Fruit fly (Drosophila melanogaster) whole organism: ENCODE results near the gene CG32271.

ENCODE experiments used
- CG8478 ChIP-seq: fragments of >200 bp; optimal IDR thresholded peaks from 2 replicates; lab custom pipeline; 2018; ENCODE audit warnings: inconsistent platforms
- Dll ChIP-seq: fragments of >200 bp; optimal IDR thresholded peaks from 2 replicates; lab custom pipeline; 2017
- EcR ChIP-seq, 2 experiments: fragments of >200 bp; optimal IDR thresholded peaks; 2 replicates each; lab custom pipeline; 2017; ENCODE audit warnings: missing biosample characterization in 2 of 2, missing genetic modification characterization in 2 of 2, missing genetic modification reagents in 2 of 2
- pan ChIP-seq: fragments of >200 bp; optimal IDR thresholded peaks from 2 replicates; lab custom pipeline; 2017
- psq ChIP-seq: fragments of >200 bp; optimal IDR thresholded peaks from 2 replicates; lab custom pipeline; 2017
- usp ChIP-seq: fragments of >200 bp; optimal IDR thresholded peaks from 2 replicates; lab custom pipeline; 2017; ENCODE audit warnings: missing biosample characterization, missing genetic modification characterization, mixed read lengths

The CG32271 gene

DNA sequence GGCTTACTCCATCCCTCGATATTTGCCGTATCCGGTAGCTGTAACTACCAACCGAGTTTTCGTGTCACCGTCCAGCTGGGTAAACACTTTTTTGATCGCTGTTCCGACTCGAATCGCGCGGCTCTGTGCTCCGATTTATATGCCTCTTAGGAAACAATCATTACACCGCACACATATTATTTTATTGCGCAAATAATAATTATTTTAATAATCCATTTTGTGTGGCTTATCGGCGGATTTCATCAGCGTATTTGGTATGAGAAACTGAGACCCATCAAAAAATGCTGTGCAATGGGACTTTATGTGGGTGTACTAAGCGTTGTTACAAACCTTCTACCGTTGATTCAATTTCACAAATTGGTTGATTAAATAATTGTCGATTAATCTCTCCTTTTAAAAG lies at the start of gene CG32271:
CG32271 (minus strand) TSS at position 101 of the 400 bp plus-strand sequence.
- TF ChIP-seq CG8478, result no peak
- TF ChIP-seq Dll (lab: Kevin White, UChicago), result no peak
- no peak for TF ChIP-seq psq (lab: Kevin White, UChicago)
- TF ChIP-seq EcR (GFP tag; optimal IDR thresholded peaks at IDR 0.05; lab: Kevin White, UChicago), result no peak
- TF ChIP-seq usp (GFP tag; lab: Kevin White, UChicago), result no peak
- TF ChIP-seq pan (lab: Kevin White, UChicago), result no peak

DNA sequence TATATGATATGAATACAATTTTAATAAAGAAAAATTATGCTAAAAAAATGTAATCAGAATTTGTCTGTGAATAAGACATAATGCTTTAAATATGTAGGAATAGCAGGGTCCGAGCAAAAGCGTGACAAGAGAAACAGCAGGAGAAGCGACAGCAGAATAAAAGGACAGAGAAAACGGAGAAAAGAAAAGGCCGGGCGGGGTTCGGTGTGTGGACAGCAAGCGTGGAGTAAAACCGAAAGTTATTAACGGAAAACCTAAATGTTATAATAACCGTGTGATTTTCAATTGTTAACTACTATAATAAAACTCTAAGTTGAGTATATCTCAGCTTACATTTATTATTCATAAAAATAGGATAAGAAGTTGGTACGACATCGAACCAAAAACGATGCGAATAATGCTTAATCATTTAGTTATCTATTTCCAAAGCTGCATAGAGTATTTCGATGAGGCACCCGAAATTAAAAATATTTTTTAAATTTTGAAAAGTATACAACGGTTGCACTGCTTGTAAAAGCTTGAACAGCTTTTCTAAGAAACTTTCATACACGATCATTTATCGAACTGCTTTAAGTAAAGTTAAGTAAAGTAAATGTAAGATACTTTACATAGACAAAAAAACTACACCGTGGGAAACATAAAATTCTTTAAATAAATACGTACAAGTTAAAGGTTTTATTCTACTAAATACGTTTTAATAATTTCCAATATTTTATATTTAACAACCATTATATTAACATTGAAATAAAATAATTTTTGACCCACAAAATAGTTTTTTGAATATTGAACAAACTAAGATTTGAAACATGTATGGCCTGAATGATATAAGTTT lies 48.9 kb upstream of the CG32271 start:
- TF ChIP-seq Dll (lab: Kevin White, UChicago), result no peak
- no peak for TF ChIP-seq EcR (GFP tag; optimal IDR thresholded peaks at IDR 0.05; lab: Kevin White, UChicago)
- no peak for TF ChIP-seq usp (GFP tag; lab: Kevin White, UChicago)
- TF ChIP-seq psq (lab: Kevin White, UChicago), result no peak
- no peak for TF ChIP-seq pan (lab: Kevin White, UChicago)
- no peak for TF ChIP-seq CG8478

DNA sequence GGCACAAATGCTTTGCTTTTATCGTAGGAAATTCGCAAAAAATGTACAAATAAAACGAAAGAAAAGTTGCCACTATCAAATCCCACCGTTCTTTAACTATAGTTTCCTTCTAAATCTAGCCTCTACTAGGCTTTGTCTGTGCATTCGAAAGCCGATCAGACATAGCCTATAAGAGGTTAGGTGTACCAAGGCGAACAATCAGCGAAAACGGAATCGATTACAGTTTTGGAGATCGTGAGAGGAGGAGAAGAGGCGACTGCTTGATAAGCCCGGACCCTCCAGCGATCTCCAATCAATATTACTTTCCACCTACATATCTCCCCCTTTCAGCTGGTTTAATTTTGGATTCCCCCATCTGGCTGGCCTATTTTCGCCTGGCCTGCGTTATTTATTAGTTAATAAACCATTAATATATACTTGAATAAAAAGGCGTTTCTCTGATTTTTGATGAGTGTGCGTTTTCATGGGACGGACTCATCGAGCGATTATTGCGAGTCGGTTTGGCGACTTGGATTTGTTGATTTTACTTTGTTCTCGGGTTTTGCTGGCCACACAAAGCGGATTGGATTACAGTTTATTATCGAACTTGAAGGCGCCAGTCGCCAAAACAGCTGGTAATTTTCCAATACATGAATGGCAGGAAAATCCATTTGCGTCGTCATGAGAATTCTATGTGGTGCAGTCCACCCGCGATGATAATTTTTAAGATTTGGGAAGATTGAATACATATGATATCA lies 48.1 kb upstream of the CG32271 start:
- no peak for TF ChIP-seq EcR (GFP tag; optimal IDR thresholded peaks at IDR 0.05; lab: Kevin White, UChicago)

DNA sequence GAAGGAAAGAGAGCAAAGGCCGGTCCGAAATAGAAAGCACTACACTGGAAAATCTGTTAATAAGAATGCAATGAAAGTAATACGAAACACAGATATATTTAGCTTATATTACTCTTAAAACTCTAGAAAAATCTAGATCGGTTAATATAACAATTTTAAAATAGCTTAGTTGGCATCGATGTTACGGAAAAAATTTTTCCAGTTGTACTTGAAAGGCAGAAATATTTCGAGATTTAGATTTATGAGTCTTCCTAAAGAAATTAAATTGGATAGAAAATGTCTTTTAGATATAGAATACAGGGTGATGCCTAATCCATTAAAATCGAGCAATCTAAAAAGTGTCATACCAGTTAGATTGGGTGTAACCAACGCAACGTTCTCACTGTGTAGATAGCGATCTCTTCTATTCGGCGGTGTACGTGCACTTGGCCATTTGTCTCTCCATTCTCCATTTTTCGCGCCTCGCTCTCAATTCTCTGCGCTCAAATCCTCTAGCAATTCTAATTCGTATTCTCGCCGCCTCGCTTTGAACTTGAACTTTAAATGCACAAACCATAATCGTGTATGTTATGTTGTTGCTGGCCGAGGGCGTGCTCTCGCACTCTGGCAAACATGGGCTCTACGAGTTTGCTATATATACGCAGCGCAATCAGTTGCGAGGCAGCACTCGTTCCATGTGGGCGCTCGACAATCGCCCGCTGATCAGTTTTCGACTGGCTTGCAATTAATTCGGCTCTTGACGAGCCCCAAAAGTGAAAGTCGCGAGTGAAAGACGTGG lies 47.2 kb upstream of the CG32271 start:
- TF ChIP-seq EcR (GFP tag; optimal IDR thresholded peaks at IDR 0.05; lab: Kevin White, UChicago), result no peak
- TF ChIP-seq usp (GFP tag; lab: Kevin White, UChicago), result no peak
- TF ChIP-seq pan (lab: Kevin White, UChicago), result no peak
- no peak for TF ChIP-seq Dll (lab: Kevin White, UChicago)
- TF ChIP-seq CG8478, result no peak

DNA sequence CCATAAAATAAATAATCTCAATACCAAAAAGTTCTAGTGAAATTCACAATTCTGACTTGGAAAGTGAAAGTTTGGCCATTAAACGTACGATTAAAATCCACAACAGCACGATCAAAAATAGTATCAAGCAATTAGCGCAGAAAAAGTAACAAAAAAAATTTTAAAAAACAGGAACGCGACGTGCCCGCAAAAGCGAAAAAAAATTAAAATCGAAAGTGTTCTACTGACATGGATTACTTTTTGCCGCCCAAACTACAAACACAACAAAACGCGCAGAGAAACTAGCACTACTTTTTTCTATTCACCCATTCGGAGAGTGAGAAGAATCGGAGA lies 46.7 kb upstream of the CG32271 start:
- TF ChIP-seq usp (GFP tag; lab: Kevin White, UChicago) (no peak), CG8478 (no peak), psq (lab: Kevin White, UChicago) (no peak), Dll (lab: Kevin White, UChicago) (no peak), pan (lab: Kevin White, UChicago) (no peak), EcR (GFP tag; optimal IDR thresholded peaks at IDR 0.05; lab: Kevin White, UChicago) (no peak)

DNA sequence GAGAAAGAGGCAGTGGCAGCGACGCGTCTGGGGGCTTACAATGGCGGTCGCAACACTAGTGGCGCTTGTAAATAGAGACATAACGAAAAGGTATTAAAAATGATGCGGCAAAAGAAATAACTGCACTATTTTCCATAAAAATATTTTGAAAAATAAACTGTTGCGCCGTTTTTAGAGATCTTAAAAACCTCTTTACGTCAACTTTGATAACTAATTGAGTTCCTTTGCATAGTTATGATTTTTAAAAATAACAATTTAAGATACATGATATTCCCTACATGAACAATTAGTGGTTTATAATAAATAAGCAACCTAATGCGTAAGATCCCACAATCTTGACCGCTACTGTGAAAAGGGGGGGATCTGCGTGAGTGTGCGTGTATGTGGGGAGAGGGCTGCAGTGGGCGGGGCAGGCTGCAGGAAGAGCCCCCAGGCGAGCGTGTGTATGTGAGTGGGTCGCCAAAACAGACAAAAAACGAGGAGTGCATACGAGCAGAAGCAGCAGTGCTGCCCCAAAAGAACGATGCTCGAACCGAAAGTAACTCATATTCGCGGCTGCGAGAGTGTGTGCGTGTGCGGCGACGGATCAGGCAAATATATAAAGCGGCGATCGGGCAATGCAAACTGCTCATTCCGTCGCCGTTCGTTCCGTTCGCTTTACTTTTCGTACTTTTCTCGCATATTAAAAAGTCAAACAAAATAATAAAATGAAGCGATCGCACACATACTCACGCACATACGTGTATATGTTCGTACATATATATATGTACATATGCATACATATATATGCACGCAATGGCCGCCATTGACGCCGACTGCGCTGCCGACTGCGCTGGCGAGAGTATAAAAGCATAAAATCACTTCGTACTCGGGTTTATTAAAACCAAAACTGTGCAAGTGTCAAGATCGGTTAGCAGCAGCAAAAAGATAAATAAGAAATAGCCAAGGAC lies 46.0 kb upstream of the CG32271 start:
- TF ChIP-seq Dll (lab: Kevin White, UChicago) (no peak), usp (GFP tag; lab: Kevin White, UChicago) (no peak), psq (lab: Kevin White, UChicago) (no peak), CG8478 (no peak), EcR (GFP tag; optimal IDR thresholded peaks at IDR 0.05; lab: Kevin White, UChicago) (no peak), pan (lab: Kevin White, UChicago) (no peak)

DNA sequence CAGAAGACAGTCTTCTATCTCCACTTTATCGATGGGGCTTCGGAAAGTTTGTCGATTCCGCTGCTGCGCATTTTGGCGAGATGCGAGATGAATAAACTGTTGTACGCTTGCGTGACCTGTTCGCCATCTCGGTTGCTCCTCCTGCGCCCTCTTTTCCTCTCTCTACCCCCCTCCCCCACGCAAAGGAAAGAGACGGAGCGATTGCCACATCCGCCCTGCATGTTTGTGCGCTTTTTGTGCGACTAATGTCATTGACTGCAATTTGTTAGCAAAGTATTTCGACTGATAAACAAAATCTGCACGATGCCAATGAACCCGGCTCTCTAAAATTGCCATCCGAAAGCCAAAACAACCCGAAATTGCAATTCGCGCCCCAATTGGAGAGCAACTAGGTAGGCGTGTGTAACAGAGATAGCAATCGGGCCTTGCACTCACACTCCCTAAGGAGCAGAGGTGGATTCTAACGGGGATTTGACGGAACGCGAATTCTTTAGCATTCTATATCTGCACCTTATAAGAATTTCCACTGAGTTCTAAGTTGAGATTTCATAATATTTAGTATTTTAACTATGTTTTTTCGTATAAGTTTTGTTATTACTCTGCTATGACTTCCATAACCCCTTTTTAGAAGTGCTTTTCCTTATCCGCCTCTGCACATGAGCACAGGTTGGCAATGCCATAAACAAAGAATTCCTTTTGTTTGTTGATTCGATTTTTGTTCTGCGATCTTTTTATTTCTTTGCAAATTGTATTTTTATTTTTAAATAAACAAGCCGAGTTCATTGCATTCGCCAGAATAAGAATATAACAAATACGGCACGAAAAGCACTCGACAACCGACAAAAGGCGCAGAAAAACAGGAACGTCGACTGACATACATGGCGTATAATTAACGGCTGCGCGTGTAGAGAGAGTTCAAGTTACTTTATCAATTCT lies 44.4 kb upstream of the CG32271 start, which contains the start of gene CG43389:
CG43389 (plus strand) TSS at position 886 of the 936 bp plus-strand sequence.
- no peak for TF ChIP-seq pan (lab: Kevin White, UChicago)
- TF ChIP-seq EcR (GFP tag; optimal IDR thresholded peaks at IDR 0.05; lab: Kevin White, UChicago), result peak; percentile 66 to 92
- no peak for TF ChIP-seq usp (GFP tag; lab: Kevin White, UChicago)
- TF ChIP-seq CG8478, result peak; percentile 57
- no peak for TF ChIP-seq psq (lab: Kevin White, UChicago)
- peak; percentile 24 for TF ChIP-seq Dll (lab: Kevin White, UChicago)

DNA sequence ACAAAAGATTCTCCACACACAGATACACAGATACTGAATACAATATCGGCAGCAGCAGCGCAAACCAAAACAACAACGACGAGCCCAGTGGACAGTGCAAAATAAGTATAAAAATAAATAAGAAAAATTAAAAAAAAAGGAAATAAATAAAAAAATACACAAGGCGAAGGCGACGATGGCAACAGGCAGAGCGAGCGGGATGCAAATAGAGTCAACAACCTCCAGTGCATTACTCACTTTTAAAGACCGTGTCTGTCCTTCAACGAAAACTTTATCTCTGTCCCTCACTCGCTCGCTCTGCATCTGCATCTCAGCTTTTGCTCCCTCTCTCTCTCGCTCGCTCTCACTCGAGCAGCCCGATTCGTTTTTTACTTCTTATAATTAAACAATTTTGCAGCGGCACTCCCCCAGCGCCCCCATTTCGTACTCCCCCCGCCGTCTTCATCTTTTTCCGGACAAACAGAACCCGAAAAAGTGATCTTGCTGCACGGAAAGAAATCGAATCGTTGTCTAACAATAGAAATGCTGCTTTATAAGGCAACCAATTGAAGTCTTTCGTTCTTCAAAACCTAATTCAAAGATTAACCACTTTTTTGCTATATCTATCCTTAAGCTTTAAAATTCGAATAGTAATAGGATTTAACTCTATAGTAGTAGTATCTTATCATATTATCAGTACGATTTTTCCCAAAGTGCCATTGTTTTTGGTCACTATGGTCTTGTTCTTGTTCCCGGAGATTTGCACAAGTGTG lies 43.6 kb upstream of the CG32271 start:
- TF ChIP-seq EcR (GFP tag; optimal IDR thresholded peaks at IDR 0.05; lab: Kevin White, UChicago) (peak; percentile 87 to 93), pan (lab: Kevin White, UChicago) (no peak), usp (GFP tag; lab: Kevin White, UChicago) (no peak), CG8478 (no peak), Dll (lab: Kevin White, UChicago) (peak; percentile 69), psq (lab: Kevin White, UChicago) (no peak)

DNA sequence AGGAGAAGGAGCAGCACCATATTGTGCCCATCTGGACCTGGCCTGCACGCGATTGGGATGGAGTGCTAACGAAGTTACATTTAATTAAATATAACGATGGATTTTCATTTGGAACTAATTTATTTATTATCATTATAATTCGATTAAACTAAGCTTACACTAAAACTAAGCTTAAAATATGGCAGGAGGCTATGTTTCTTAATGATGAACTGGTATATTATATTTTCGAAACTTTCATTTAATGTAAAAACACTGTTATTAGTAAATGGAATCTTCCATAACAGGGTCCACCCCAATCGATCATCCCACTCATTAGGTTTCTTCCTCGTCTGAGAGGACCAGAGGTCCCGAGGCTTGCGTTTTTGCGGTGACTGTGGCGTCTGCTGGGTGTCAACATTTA lies 42.2 kb upstream of the CG32271 start:
- TF ChIP-seq psq (lab: Kevin White, UChicago) (no peak), Dll (lab: Kevin White, UChicago) (no peak), usp (GFP tag; lab: Kevin White, UChicago) (no peak), pan (lab: Kevin White, UChicago) (no peak), EcR (GFP tag; optimal IDR thresholded peaks at IDR 0.05; lab: Kevin White, UChicago) (no peak), CG8478 (no peak)
